Worm (Caenorhabditis elegans): ENCODE measurements around the gene pch-2.

The pch-2 gene

DNA sequence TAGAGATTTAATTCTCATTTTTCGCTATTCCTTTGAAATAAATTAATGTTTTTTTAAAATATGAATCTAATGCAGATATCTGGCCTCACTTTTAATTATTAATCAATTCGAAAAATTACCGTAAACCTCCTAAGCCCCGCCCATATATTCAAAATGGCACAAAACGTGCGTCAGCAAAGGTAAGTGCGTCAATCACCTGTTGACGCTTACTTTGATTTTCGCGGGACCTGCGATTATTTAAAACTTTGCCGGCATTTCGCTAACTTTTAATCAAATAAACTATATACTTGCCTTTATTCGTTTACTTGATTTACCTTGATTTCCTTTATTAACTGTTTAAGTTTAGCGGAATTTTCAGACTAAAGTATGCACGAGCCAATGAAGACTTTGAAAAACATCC, at the start of gene pch-2:
Gene pch-2, plus strand, starts transcription at position 359 of the 400 bp plus-strand sequence.
- TF ChIP-seq med-1 (GFP tag; optimal IDR thresholded peaks at IDR 0.05; ENCODE audit: insufficient read depth): no peak
- no peak for TF ChIP-seq ztf-23 (GFP tag; IDR thresholded peaks at IDR 0.05)
- no peak for TF ChIP-seq flt-1 (GFP tag; IDR thresholded peaks at IDR 0.05)
- no peak for TF ChIP-seq T22C8.4 (GFP tag; IDR thresholded peaks at IDR 0.05)
- no peak for TF ChIP-seq tab-1 (GFP tag; IDR thresholded peaks at IDR 0.05)
- no peak for TF ChIP-seq klf-2 (GFP tag; conservative IDR thresholded peaks at IDR 0.05)
- TF ChIP-seq cog-1 (tag; optimal IDR thresholded peaks at IDR 0.05): no peak
- no peak for TF ChIP-seq ref-1 (GFP tag; conservative IDR thresholded peaks at IDR 0.05)
- TF ChIP-seq ztf-29 (GFP tag; IDR thresholded peaks at IDR 0.05): no peak

DNA sequence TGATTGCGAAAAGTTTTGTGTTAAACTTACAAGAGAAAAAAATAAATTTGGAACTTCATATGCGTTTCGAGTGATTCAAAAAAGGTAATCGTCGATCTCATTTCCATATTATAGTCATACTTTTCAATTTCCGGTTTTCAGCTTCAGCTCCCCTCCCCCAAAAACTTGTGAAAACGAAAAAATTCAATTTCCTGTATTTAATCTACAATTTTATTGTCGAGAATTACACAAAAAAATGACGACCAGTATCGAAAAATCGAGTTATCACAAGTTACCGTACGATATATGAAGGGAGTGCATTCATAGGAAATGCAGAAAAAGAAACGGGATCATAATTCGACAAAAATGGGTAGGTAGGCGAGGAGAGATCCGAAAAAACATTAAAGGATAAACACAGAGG, 46.1 kb upstream of the pch-2 start, which contains the start of gene lron-4:
Gene lron-4, minus strand, starts transcription at position 101 of the 400 bp plus-strand sequence.
- TF ChIP-seq cog-1 (tag; optimal IDR thresholded peaks at IDR 0.05): no peak
- TF ChIP-seq ztf-23 (GFP tag; IDR thresholded peaks at IDR 0.05): no peak
- no peak for TF ChIP-seq T22C8.4 (GFP tag; IDR thresholded peaks at IDR 0.05)
- TF ChIP-seq med-1 (GFP tag; optimal IDR thresholded peaks at IDR 0.05; ENCODE audit: insufficient read depth): no peak
- TF ChIP-seq flt-1 (GFP tag; IDR thresholded peaks at IDR 0.05): no peak
- TF ChIP-seq tab-1 (GFP tag; IDR thresholded peaks at IDR 0.05): no peak
- no peak for TF ChIP-seq klf-2 (GFP tag; conservative IDR thresholded peaks at IDR 0.05)
- no peak for TF ChIP-seq ztf-29 (GFP tag; IDR thresholded peaks at IDR 0.05)
- TF ChIP-seq ref-1 (GFP tag; conservative IDR thresholded peaks at IDR 0.05): no peak

DNA sequence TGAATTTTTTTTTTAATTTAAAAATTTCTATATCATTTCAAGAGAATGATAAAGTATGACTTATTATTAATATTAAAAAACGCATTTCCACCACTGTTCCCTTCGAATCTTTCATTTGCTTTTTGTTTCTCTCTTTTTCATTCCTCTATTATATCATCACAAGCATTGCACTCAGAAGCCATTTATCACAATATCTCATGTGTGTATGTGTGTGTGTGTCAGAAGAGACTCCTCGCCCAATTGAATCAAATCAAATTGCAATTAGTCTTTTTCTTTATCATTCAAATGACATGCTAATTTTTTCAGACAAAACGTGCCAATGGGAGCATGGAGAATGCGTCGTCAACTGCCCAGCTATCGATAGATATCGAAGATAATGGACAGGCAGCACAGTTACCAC, 42.0 kb upstream of the pch-2 start, which contains the start of gene unc-105:
Gene unc-105, plus strand, starts transcription at position 301 of the 400 bp plus-strand sequence.
- no peak for TF ChIP-seq T22C8.4 (GFP tag; IDR thresholded peaks at IDR 0.05)
- TF ChIP-seq ref-1 (GFP tag; conservative IDR thresholded peaks at IDR 0.05): no peak

- TF ChIP-seq klf-2 (GFP tag; conservative IDR thresholded peaks at IDR 0.05) (no peak), ztf-29 (GFP tag; IDR thresholded peaks at IDR 0.05) (no peak), tab-1 (GFP tag; IDR thresholded peaks at IDR 0.05) (no peak), med-1 (GFP tag; optimal IDR thresholded peaks at IDR 0.05; ENCODE audit: insufficient read depth) (no peak), T22C8.4 (GFP tag; IDR thresholded peaks at IDR 0.05) (no peak), ztf-23 (GFP tag; IDR thresholded peaks at IDR 0.05) (no peak)
Observed at ce11 chrII:8117426-8117825, 40.7 kb upstream of the pch-2 start.

DNA sequence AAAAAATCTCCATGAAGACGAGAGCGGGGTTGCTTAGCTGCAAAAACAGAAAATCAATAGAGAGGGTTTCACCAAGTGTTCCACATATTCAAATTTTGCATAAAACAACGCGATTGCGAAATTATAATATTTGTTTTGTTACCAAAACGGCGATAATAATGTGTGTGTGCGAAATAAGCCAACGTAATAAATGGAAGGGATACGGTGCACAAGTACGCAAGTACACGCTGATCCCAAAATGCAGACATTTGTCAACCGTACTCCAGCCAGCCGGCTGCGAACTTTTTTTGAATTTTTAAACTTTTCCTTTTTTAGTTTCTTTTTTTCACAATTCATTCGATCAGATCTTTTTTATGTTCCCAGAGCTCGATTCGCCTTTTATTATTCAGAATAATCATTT, 33.3 kb upstream of the pch-2 start, which contains the start of gene ire-1:
Gene ire-1, minus strand, starts transcription at position 44 of the 400 bp plus-strand sequence.
- no peak for TF ChIP-seq ztf-23 (GFP tag; IDR thresholded peaks at IDR 0.05)
- no peak for TF ChIP-seq T22C8.4 (GFP tag; IDR thresholded peaks at IDR 0.05)
- no peak for TF ChIP-seq med-1 (GFP tag; optimal IDR thresholded peaks at IDR 0.05; ENCODE audit: insufficient read depth)
- TF ChIP-seq klf-2 (GFP tag; conservative IDR thresholded peaks at IDR 0.05): no peak
- TF ChIP-seq flt-1 (GFP tag; IDR thresholded peaks at IDR 0.05): no peak
- TF ChIP-seq ref-1 (GFP tag; conservative IDR thresholded peaks at IDR 0.05): no peak
- no peak for TF ChIP-seq tab-1 (GFP tag; IDR thresholded peaks at IDR 0.05)
- no peak for TF ChIP-seq ztf-29 (GFP tag; IDR thresholded peaks at IDR 0.05)
- TF ChIP-seq cog-1 (tag; optimal IDR thresholded peaks at IDR 0.05): no peak

DNA sequence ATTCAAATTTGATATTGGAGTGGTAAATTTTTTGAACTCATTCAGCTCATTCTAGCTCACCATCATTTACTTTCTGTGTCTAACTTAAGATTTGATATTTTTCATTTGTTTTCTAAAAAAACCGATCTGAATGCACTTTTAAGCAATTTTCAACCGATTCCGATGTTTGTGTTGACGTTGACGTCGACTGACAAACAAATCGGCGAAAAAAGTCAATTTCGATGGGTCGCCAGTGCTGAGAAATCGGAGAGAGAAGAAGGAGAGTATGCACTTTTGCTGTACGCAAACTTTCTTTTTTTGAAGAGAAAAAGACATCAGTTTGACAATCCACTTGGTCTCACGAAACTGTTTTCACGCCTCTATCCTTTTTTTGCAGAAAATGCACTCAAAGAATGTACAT, 32.7 kb upstream of the pch-2 start:
- no peak for TF ChIP-seq ref-1 (GFP tag; conservative IDR thresholded peaks at IDR 0.05)
- no peak for TF ChIP-seq med-1 (GFP tag; optimal IDR thresholded peaks at IDR 0.05; ENCODE audit: insufficient read depth)

DNA sequence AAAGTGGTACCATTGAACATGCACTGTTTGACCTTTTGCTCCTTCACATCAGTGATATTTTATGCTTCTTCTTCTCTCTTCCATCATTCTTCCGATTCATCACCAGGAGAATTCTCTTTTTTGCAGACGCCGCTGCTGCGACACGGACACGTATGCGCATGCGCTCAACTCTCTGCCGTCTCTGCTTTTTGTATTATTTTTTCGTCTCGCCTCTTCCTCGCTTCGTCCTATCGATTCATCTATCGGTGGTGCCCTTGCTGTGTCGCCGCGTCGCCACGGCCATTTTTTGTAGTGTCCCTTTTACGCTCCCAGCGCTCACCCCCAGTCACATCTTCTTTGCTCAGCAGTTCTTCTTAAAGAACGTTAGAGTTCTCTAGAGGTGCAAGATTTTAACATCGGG, 32.0 kb upstream of the pch-2 start:
- TF ChIP-seq ztf-29 (GFP tag; IDR thresholded peaks at IDR 0.05) (no peak), klf-2 (GFP tag; conservative IDR thresholded peaks at IDR 0.05) (peak; percentile 19; the same call in 1 of the 2 replicates), ztf-23 (GFP tag; IDR thresholded peaks at IDR 0.05) (no peak), med-1 (GFP tag; optimal IDR thresholded peaks at IDR 0.05; ENCODE audit: insufficient read depth) (no peak), tab-1 (GFP tag; IDR thresholded peaks at IDR 0.05) (0 out of 2 replicates have a peak, but pooled peaks have one; percentile 14), T22C8.4 (GFP tag; IDR thresholded peaks at IDR 0.05) (peak; percentile 52)

- TF ChIP-seq tab-1 (GFP tag; IDR thresholded peaks at IDR 0.05): no peak
- no peak for TF ChIP-seq ref-1 (GFP tag; conservative IDR thresholded peaks at IDR 0.05)
- TF ChIP-seq ztf-23 (GFP tag; IDR thresholded peaks at IDR 0.05): no peak
- no peak for TF ChIP-seq cog-1 (tag; optimal IDR thresholded peaks at IDR 0.05)
Observed at ce11 chrII:8126617-8127016, 31.5 kb upstream of the pch-2 start.

DNA sequence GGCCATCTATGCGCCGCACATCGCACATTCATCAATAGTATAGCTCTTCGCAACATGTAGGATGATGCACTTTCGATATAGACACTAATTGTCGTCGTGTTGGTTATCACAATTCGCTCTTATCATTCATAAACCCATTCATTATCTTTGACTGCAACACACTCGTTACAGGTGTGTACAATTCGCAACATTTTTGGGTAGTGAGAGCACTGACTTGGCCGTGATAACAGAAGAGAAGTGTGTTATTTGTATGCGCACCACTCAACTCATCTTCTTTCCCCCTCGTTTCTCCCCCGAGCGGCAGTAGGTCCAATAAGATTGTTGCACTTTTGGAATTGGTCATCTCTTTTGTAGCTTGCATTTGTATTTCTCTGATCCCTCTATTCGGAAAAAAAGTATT, 30.9 kb upstream of the pch-2 start:
- TF ChIP-seq tab-1 (GFP tag; IDR thresholded peaks at IDR 0.05): no peak
- TF ChIP-seq med-1 (GFP tag; optimal IDR thresholded peaks at IDR 0.05; ENCODE audit: insufficient read depth): no peak
- no peak for TF ChIP-seq cog-1 (tag; optimal IDR thresholded peaks at IDR 0.05)
- TF ChIP-seq ztf-23 (GFP tag; IDR thresholded peaks at IDR 0.05): no peak
- TF ChIP-seq T22C8.4 (GFP tag; IDR thresholded peaks at IDR 0.05): no peak
- no peak for TF ChIP-seq klf-2 (GFP tag; conservative IDR thresholded peaks at IDR 0.05)
- no peak for TF ChIP-seq ztf-29 (GFP tag; IDR thresholded peaks at IDR 0.05)
- no peak for TF ChIP-seq flt-1 (GFP tag; IDR thresholded peaks at IDR 0.05)
- no peak for TF ChIP-seq ref-1 (GFP tag; conservative IDR thresholded peaks at IDR 0.05)

DNA sequence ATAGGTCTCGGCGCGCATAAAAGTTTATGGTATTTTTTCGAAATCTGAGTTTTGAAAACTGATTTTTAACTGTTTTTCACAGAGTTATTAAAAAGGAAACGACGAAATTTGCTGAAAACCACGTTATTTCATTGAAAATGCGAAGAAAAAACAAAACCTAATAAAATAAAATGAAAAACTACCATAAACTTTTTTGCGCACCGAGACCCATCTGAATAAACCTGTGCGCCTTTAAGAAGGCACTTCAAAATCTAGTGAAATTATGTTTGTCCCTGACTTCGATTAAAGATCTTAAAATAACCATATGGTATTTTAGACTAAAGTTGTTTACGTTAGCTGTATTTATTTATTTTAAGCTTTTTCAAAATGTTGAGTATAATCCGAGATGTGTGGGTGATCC, 30.4 kb upstream of the pch-2 start:
- TF ChIP-seq ref-1 (GFP tag; conservative IDR thresholded peaks at IDR 0.05) (no peak), klf-2 (GFP tag; conservative IDR thresholded peaks at IDR 0.05) (no peak), T22C8.4 (GFP tag; IDR thresholded peaks at IDR 0.05) (no peak), ztf-29 (GFP tag; IDR thresholded peaks at IDR 0.05) (no peak), ztf-23 (GFP tag; IDR thresholded peaks at IDR 0.05) (no peak), flt-1 (GFP tag; IDR thresholded peaks at IDR 0.05) (no peak), med-1 (GFP tag; optimal IDR thresholded peaks at IDR 0.05; ENCODE audit: insufficient read depth) (no peak), tab-1 (GFP tag; IDR thresholded peaks at IDR 0.05) (no peak), cog-1 (tag; optimal IDR thresholded peaks at IDR 0.05) (no peak)
